Worm (Caenorhabditis elegans): ENCODE data around the gene nhr-79.

The nhr-79 gene

ce11 chrV:19203299-19203698 lies 8.4 kb downstream of the nhr-79 start, which contains the start of gene Y39B6A.1 (continued):
- TF ChIP-seq saeg-2 (GFP tag; IDR thresholded peaks at IDR 0.05) (no peak), aly-2 (tag; optimal IDR thresholded peaks at IDR 0.05) (no peak), nhr-48 (tag; optimal IDR thresholded peaks at IDR 0.05) (no peak), zag-1 (tag; optimal IDR thresholded peaks at IDR 0.05) (no peak), egl-27 (tag; optimal IDR thresholded peaks at IDR 0.05) (no peak), Y5F2A.4 (GFP tag; optimal IDR thresholded peaks at IDR 0.05) (no peak), madf-5 (GFP tag; IDR thresholded peaks at IDR 0.05) (no peak), dpl-1 (GFP tag; optimal IDR thresholded peaks at IDR 0.05) (no peak), zfp-3 (GFP tag; conservative IDR thresholded peaks at IDR 0.05) (no peak), T20F7.1 (GFP tag; optimal IDR thresholded peaks at IDR 0.05) (no peak), nhr-11 (tag; optimal IDR thresholded peaks at IDR 0.05) (no peak), mes-2 (tag; optimal IDR thresholded peaks at IDR 0.05; ENCODE audit: poor library complexity, severe bottlenecking) (no peak), daf-8 (GFP tag; IDR thresholded peaks at IDR 0.05) (no peak), dve-1 (tag; optimal IDR thresholded peaks at IDR 0.05; ENCODE audit: insufficient read depth) (peak; percentile 70), daf-16 (GFP tag; optimal IDR thresholded peaks at IDR 0.05) (no peak), daf-16 (tag; optimal IDR thresholded peaks at IDR 0.05) (peak; percentile 47), F10B5.3 (tag; optimal IDR thresholded peaks at IDR 0.05) (no peak), Y48G9A.11 (GFP tag; IDR thresholded peaks at IDR 0.05) (no peak), pha-4 (GFP tag; IDR thresholded peaks at IDR 0.05) (no peak), pha-4 (tag; optimal IDR thresholded peaks at IDR 0.05) (no peak), php-3 (GFP tag; IDR thresholded peaks at IDR 0.05) (no peak), D1046.2 (GFP tag; IDR thresholded peaks at IDR 0.05) (no peak), zip-2 (tag; optimal IDR thresholded peaks at IDR 0.05) (no peak), mxl-3 (GFP tag; optimal IDR thresholded peaks at IDR 0.05) (no peak), nhr-6 (tag; optimal IDR thresholded peaks at IDR 0.05) (no peak), arid-1 (GFP tag; conservative IDR thresholded peaks at IDR 0.05) (no peak), ceh-20 (GFP tag; IDR thresholded peaks at IDR 0.05) (no peak), ceh-82 (tag; optimal IDR thresholded peaks at IDR 0.05) (no peak), nhr-41 (GFP tag; IDR thresholded peaks at IDR 0.05) (no peak), ceh-62 (tag; optimal IDR thresholded peaks at IDR 0.05) (no peak), egl-43 (GFP tag; IDR thresholded peaks at IDR 0.05) (no peak), spr-1 (tag; optimal IDR thresholded peaks at IDR 0.05) (no peak)

- TF ChIP-seq mes-2 (tag; optimal IDR thresholded peaks at IDR 0.05; ENCODE audit: poor library complexity, severe bottlenecking) (no peak), ztf-7 (tag; optimal IDR thresholded peaks at IDR 0.05) (no peak), lin-15B (tag; optimal IDR thresholded peaks at IDR 0.05) (no peak), ces-1 (GFP tag; optimal IDR thresholded peaks at IDR 0.05) (no peak), zfp-3 (GFP tag; conservative IDR thresholded peaks at IDR 0.05) (no peak), ceh-62 (tag; optimal IDR thresholded peaks at IDR 0.05) (no peak), php-3 (GFP tag; IDR thresholded peaks at IDR 0.05) (0 out of 2 replicates have a peak, but pooled peaks have one; percentile 11), ceh-82 (tag; optimal IDR thresholded peaks at IDR 0.05) (no peak), set-16 (GFP tag; IDR thresholded peaks at IDR 0.05) (peak; percentile 89), tag-97 (GFP tag; IDR thresholded peaks at IDR 0.05) (no peak)
Measured at ce11 chrV:19202800-19203199, 8.9 kb downstream of the nhr-79 start.

- TF ChIP-seq snpc-4 (tag; optimal IDR thresholded peaks at IDR 0.05) (no peak), spr-1 (tag; optimal IDR thresholded peaks at IDR 0.05) (no peak), set-16 (GFP tag; IDR thresholded peaks at IDR 0.05) (peak; percentile 79), ceh-62 (tag; optimal IDR thresholded peaks at IDR 0.05) (no peak)
Measured at ce11 chrV:19201190-19201589, 10.5 kb downstream of the nhr-79 start.

All from whole organism, L4 larva.